Fruit fly (Drosophila melanogaster) whole organism, prepupa: ENCODE data around the gene CG33514.

Experiments
- Blimp-1 ChIP-seq: fragments of 200-800 bp; sonication (Bioruptor generic); optimal IDR thresholded peaks from 3 replicates; lab custom pipeline; 2017; ENCODE audit warnings: missing biosample characterization, missing genetic modification characterization, mild to moderate bottlenecking, moderate library complexity, missing genetic modification reagents
- CG6276 ChIP-seq: fragments of 200-800 bp; sonication (Bioruptor generic); optimal IDR thresholded peaks from 2 replicates; lab custom pipeline; 2017; ENCODE audit warnings: missing biosample characterization, mild to moderate bottlenecking, missing genetic modification characterization
- CG6854 ChIP-seq: fragments of 200-800 bp; sonication (Bioruptor generic); optimal IDR thresholded peaks from 2 replicates; lab custom pipeline; 2017; ENCODE audit warnings: missing biosample characterization, mild to moderate bottlenecking, missing genetic modification characterization
- Sox14 ChIP-seq: fragments of 200-800 bp; sonication (Bioruptor generic); optimal IDR thresholded peaks from 3 replicates; lab custom pipeline; 2016; ENCODE audit warnings: missing biosample characterization, missing genetic modification characterization
- achi ChIP-seq: fragments of 200-800 bp; sonication (Bioruptor generic); optimal IDR thresholded peaks from 3 replicates; lab custom pipeline; 2016; ENCODE audit warnings: missing biosample characterization, missing genetic modification characterization

dm6 chr3L:4360376-4360703 lies 4.9 kb upstream of the CG33514 start:
- TF ChIP-seq CG6276 (GFP tag; lab: Kevin White, UChicago) (no peak), Sox14 (GFP tag; lab: Kevin White, UChicago) (no peak), CG6854 (GFP tag; lab: Kevin White, UChicago) (peak; percentile 12), achi (GFP tag; lab: Kevin White, UChicago) (no peak), Blimp-1 (GFP tag; lab: Kevin White, UChicago) (no peak)
